Fruit fly (Drosophila melanogaster): Measurements from ENCODE around the gene CG3638.
A peak's percentile ranks its signal among the peaks of the same experiment; 100 is the strongest.

The CG3638 gene

DNA sequence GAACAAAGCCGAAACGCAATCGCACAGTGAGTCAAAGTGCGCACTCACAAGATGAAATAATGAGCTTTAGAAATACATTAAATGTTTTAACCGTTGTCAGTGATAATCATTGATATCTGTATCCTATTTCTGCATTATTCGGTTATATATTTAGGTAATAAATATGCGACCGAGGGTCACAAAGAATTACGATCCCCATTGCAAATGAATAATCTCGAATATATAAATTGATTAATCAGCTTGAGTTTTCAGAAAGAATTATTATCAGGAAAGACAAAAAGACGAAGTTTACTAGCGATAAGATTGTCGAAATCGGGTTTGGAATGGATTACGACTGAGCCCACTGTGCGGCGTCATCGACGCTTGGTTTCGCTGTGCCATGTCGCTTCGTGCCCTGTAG lies 65.5 kb downstream of the CG3638 start (continued):
- TF ChIP-seq pfk (GFP tag; optimal IDR thresholded peaks at IDR 0.05) (no peak), Rfx (GFP tag; IDR thresholded peaks at IDR 0.05) (peak; percentile 49), PHDP (tag; optimal IDR thresholded peaks at IDR 0.05) (peak; percentile 58), CG18476 (GFP tag; optimal IDR thresholded peaks at IDR 0.05) (peak; percentile 48), lmd (GFP tag; IDR thresholded peaks at IDR 0.05) (peak; percentile 39; the same call in 1 of the 2 replicates), CG10267 (tag; optimal IDR thresholded peaks at IDR 0.05) (peak; percentile 8), Xbp1 (GFP tag; optimal IDR thresholded peaks at IDR 0.05) (no peak), Ptx1 (GFP tag; IDR thresholded peaks at IDR 0.05) (peak; percentile 45; the same call in 1 of the 2 replicates), CG14441 (GFP tag; IDR thresholded peaks at IDR 0.05) (no peak), lilli (GFP tag; optimal IDR thresholded peaks at IDR 0.05) (peak; percentile 54), E2f1 (GFP tag; IDR thresholded peaks at IDR 0.05) (0 out of 2 replicates have a peak, but pooled peaks have one; percentile 24), Hr51 (GFP tag; optimal IDR thresholded peaks at IDR 0.05) (peak in 1 of 2 experiments; percentile 73), CG2712 (tag; optimal IDR thresholded peaks at IDR 0.05) (peak; percentile 45), CG12219 (GFP tag; optimal IDR thresholded peaks at IDR 0.05) (peak; percentile 11), HLH3B (GFP tag; IDR thresholded peaks at IDR 0.05) (no peak), D (optimal IDR thresholded peaks at IDR 0.05) (no peak), D (GFP tag; optimal IDR thresholded peaks at IDR 0.05) (peak; percentile 4), Poxn (GFP tag; IDR thresholded peaks at IDR 0.05) (no peak), CG9437 (GFP tag; optimal IDR thresholded peaks at IDR 0.05) (peak; percentile 35), her (GFP tag; optimal IDR thresholded peaks at IDR 0.05) (no peak), pho (GFP tag; optimal IDR thresholded peaks at IDR 0.05) (peak; percentile 4)

DNA sequence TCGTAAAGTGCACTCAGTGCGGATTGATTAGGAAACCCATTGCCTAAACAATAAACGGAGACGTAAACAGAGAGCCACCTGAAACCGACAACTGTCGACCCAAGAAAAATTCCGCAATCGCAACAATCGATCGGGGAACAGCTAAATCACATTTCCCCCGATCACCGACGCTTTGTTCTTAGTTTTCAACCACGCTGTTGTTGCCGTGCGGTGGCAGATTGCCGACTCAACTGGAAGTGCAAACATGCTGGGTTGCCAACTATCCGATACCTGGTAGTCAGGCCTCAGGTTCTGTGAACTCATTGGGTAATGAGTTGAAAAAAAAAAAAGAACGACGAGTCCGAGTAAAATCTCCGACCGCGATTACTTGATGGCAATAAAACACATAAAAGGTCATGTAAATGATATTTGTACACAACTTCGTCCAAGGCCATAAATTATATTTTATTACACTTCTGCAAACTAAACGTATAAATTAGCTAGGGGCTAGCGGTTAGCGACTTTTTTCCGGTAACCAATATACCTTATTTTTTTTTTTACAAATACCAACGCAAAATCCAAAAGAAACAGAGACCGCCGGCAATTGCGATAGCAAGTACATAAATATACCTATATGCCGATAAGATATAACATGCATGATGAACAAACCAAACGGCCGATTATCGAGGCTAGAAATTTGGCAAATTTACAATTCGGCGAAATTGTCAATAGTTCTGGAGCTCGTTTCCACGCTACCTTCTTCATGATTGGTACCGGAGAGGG lies 66.2 kb downstream of the CG3638 start, which contains the start of gene CG11378:
Gene CG11378, plus strand, starts transcription at position 712 of the 762 bp plus-strand sequence.
- TF ChIP-seq CG10462 (GFP tag; optimal IDR thresholded peaks at IDR 0.05) (no peak), Tbp (GFP tag; optimal IDR thresholded peaks at IDR 0.05) (no peak), Ssrp (tag; optimal IDR thresholded peaks at IDR 0.05) (no peak), Neu2 (GFP tag; optimal IDR thresholded peaks at IDR 0.05; ENCODE audit: borderline replicate concordance) (no peak), Ets65A (GFP tag) (peak; percentile 31), wek (GFP tag; optimal IDR thresholded peaks at IDR 0.05) (no peak), exex (tag; optimal IDR thresholded peaks at IDR 0.05) (peak; percentile 66), CG18599 (GFP tag; optimal IDR thresholded peaks at IDR 0.05) (peak; percentile 16), CG3995 (GFP tag; optimal IDR thresholded peaks at IDR 0.05) (peak; percentile 3), tna (GFP tag; IDR thresholded peaks at IDR 0.05; ENCODE audit: partially characterized antibody) (0 out of 2 replicates have a peak, but pooled peaks have one; percentile 7), wdn (GFP tag; IDR thresholded peaks at IDR 0.05) (no peak), CG6765 (GFP tag; optimal IDR thresholded peaks at IDR 0.05) (no peak), CG6254 (GFP tag; optimal IDR thresholded peaks at IDR 0.05) (no peak), CG32532 (GFP tag; IDR thresholded peaks at IDR 0.05) (no peak), CG34376 (GFP tag; optimal IDR thresholded peaks at IDR 0.05) (peak; percentile 68), tgo (GFP tag; IDR thresholded peaks at IDR 0.05) (no peak), Elba2 (GFP tag; optimal IDR thresholded peaks at IDR 0.05) (no peak), CG2678 (tag; optimal IDR thresholded peaks at IDR 0.05) (peak; percentile 27), CG9727 (GFP tag; optimal IDR thresholded peaks at IDR 0.05) (peak; percentile 12), Bgb (GFP tag; IDR thresholded peaks at IDR 0.05; ENCODE audit: partially characterized antibody) (no peak), Dad (GFP tag; optimal IDR thresholded peaks at IDR 0.05) (no peak), stwl (tag; optimal IDR thresholded peaks at IDR 0.05) (no peak), row (GFP tag; IDR thresholded peaks at IDR 0.05) (peak; percentile 31; the same call in 1 of the 3 replicates), Trl (optimal IDR thresholded peaks at IDR 0.05) (no peak), Trl (GFP tag; optimal IDR thresholded peaks at IDR 0.05) (no peak), D19B (GFP tag; optimal IDR thresholded peaks at IDR 0.05) (peak; percentile 85), CG9797 (GFP tag; optimal IDR thresholded peaks at IDR 0.05) (no peak)

Measured in whole organism, embryonic.